Worm (Caenorhabditis elegans) whole organism, young adult: ENCODE results near the gene T26G10.3.
"Not testable (repeated sequence)": the region's sequence is repeated elsewhere in the genome, so short reads cannot be mapped to it uniquely, and the experiment has no call there.

Experiments
- C06A6.2 ChIP-seq: fragments of 200-800 bp; sonication (Bioruptor generic); conservative IDR thresholded peaks from 2 replicates; pipeline ENCODE4 v1.3.6; 2022; ENCODE audit warnings: missing genetic modification characterization, missing compliant biosample characterization
- F33H1.4 ChIP-seq: fragments of 200-800 bp; sonication (Bioruptor generic); IDR thresholded peaks from 2 replicates; pipeline ENCODE4 v1.3.6; 2022; ENCODE audit warnings: missing genetic modification reagents, missing genetic modification characterization, missing compliant biosample characterization
- F55B11.4 ChIP-seq: sonication (generic microtip); optimal IDR thresholded peaks from 2 replicates; lab custom pipeline; 2016; ENCODE audit warnings: missing compliant biosample characterization, missing genetic modification characterization, borderline replicate concordance; ENCODE audit not compliant: insufficient read depth
- T26A5.8 ChIP-seq: sonication (generic microtip); optimal IDR thresholded peaks from 2 replicates; lab custom pipeline; 2016; ENCODE audit warnings: missing genetic modification characterization, missing compliant biosample characterization
- Y95B8A.8 ChIP-seq: fragments of 200-800 bp; sonication (Bioruptor generic); IDR thresholded peaks from 2 replicates; pipeline ENCODE4 v1.3.6; 2022; ENCODE audit warnings: missing genetic modification reagents, missing genetic modification characterization, missing compliant biosample characterization
- bed-1 ChIP-seq: fragments of 200-800 bp; sonication (Bioruptor generic); IDR thresholded peaks from 2 replicates; pipeline ENCODE4 v1.3.6; 2022; ENCODE audit warnings: missing genetic modification reagents, missing genetic modification characterization, missing compliant biosample characterization
- cebp-1 ChIP-seq, 2 experiments: fragments of 200-800 bp in 1 of 2; sonication (Bioruptor generic) in 1 of 2; sonication (generic microtip) in 1 of 2; IDR thresholded peaks in 1 of 2; optimal IDR thresholded peaks in 1 of 2; 2 replicates each; pipeline versions ENCODE4 v1.3.6 to Lab custom; 2017 to 2022; ENCODE audit warnings: missing compliant biosample characterization in 2 of 2, missing genetic modification characterization in 2 of 2, mild to moderate bottlenecking in 1 of 2, missing genetic modification reagents in 1 of 2, moderate library complexity in 1 of 2
- cebp-2 ChIP-seq: fragments of 200-800 bp; sonication (Bioruptor generic); IDR thresholded peaks from 2 replicates; pipeline ENCODE4 v1.3.6; 2022; ENCODE audit warnings: missing genetic modification characterization, missing compliant biosample characterization
- ceh-91 ChIP-seq: fragments of 200-800 bp; sonication (Bioruptor generic); IDR thresholded peaks from 2 replicates; pipeline ENCODE4 v1.3.6; 2022; ENCODE audit warnings: missing genetic modification reagents, missing genetic modification characterization, missing compliant biosample characterization
- hmg-1.2 ChIP-seq: fragments of 200-800 bp; sonication (Bioruptor generic); IDR thresholded peaks from 2 replicates; pipeline ENCODE4 v1.3.6; 2022; ENCODE audit warnings: missing genetic modification reagents, missing genetic modification characterization, missing compliant biosample characterization
- hmg-20 ChIP-seq: fragments of 200-800 bp; sonication (Bioruptor generic); IDR thresholded peaks from 2 replicates; pipeline ENCODE4 v1.3.6; 2022; ENCODE audit warnings: missing genetic modification reagents, missing genetic modification characterization, missing compliant biosample characterization
- mes-4 ChIP-seq: sonication (generic microtip); optimal IDR thresholded peaks from 2 replicates; lab custom pipeline; 2016; ENCODE audit warnings: missing genotype, missing genetic modification characterization, missing compliant biosample characterization
- mxl-1 ChIP-seq: sonication (generic microtip); optimal IDR thresholded peaks from 2 replicates; lab custom pipeline; 2016; ENCODE audit warnings: missing genetic modification characterization, missing compliant biosample characterization
- nhr-120 ChIP-seq: fragments of 200-800 bp; sonication (Bioruptor generic); IDR thresholded peaks from 2 replicates; pipeline ENCODE4 v1.3.6; 2022; ENCODE audit warnings: missing genetic modification characterization, missing compliant biosample characterization
- nhr-179 ChIP-seq: sonication (generic microtip); optimal IDR thresholded peaks from 2 replicates; lab custom pipeline; 2016; ENCODE audit warnings: mild to moderate bottlenecking, missing genetic modification characterization, missing compliant biosample characterization
- pbrm-1 ChIP-seq: fragments of 200-800 bp; sonication (Bioruptor generic); IDR thresholded peaks from 2 replicates; pipeline ENCODE4 v1.3.6; 2022; ENCODE audit warnings: missing genetic modification reagents, missing genetic modification characterization, missing compliant biosample characterization
- rcor-1 ChIP-seq: fragments of 200-800 bp; sonication (Bioruptor generic); IDR thresholded peaks from 2 replicates; pipeline ENCODE4 v1.3.6; 2022; ENCODE audit warnings: missing genetic modification reagents, missing genetic modification characterization, missing compliant biosample characterization
- rec-8 ChIP-seq, 2 experiments: sonication (generic microtip); optimal IDR thresholded peaks; 2 replicates each; lab custom pipeline; 2016; ENCODE audit warnings: mild to moderate bottlenecking in 2 of 2, missing genetic modification characterization in 2 of 2, missing genetic modification reagents in 2 of 2, missing genotype in 2 of 2, missing biosample characterization in 1 of 2, missing compliant biosample characterization in 1 of 2, moderate library complexity in 1 of 2
- rpc-1 ChIP-seq, 2 experiments: fragments of 150-350 bp in 1 of 2; sonication (generic microtip) in 1 of 2; optimal IDR thresholded peaks; 2 replicates each; lab custom pipeline; 2014 to 2018; ENCODE audit warnings: missing biosample characterization in 1 of 2, missing genetic modification characterization in 1 of 2, missing genetic modification reagents in 1 of 2, missing genotype in 1 of 2
- snpc-1.1 ChIP-seq: sonication (generic microtip); optimal IDR thresholded peaks from 2 replicates; lab custom pipeline; 2017; ENCODE audit warnings: missing genetic modification characterization, mild to moderate bottlenecking, missing compliant biosample characterization, antibody characterized with exemption, moderate library complexity, missing genotype, missing genetic modification reagents; ENCODE audit not compliant: insufficient read depth
- snpc-4 ChIP-seq, 5 experiments: fragments of 150-350 bp in 1 of 5; sonication (generic microtip) in 4 of 5; optimal IDR thresholded peaks; 2 replicates each; lab custom pipeline; 2014 to 2018; ENCODE audit warnings: missing genetic modification characterization in 5 of 5, missing biosample characterization in 3 of 5, antibody characterized with exemption in 2 of 5, mild to moderate bottlenecking in 2 of 5, missing compliant biosample characterization in 2 of 5, missing genotype in 2 of 5, moderate library complexity in 2 of 5, missing genetic modification reagents in 1 of 5
- tbp1 ChIP-seq: fragments of 200-800 bp; sonication (Bioruptor generic); optimal IDR thresholded peaks from 2 replicates; lab custom pipeline; 2018; ENCODE audit warnings: mild to moderate bottlenecking, missing genetic modification characterization, missing compliant biosample characterization
- tlf-1 ChIP-seq: fragments of 200-800 bp; sonication (Bioruptor generic); optimal IDR thresholded peaks from 2 replicates; lab custom pipeline; 2018; ENCODE audit warnings: mild to moderate bottlenecking, missing genetic modification characterization, missing compliant biosample characterization
- unc-130 ChIP-seq: sonication (generic microtip); optimal IDR thresholded peaks from 2 replicates; lab custom pipeline; 2016; ENCODE audit warnings: missing genetic modification reagents, missing genetic modification characterization, missing compliant biosample characterization
- ztf-22 ChIP-seq: fragments of 200-800 bp; sonication (Bioruptor generic); optimal IDR thresholded peaks from 2 replicates; lab custom pipeline; 2018; ENCODE audit warnings: mild to moderate bottlenecking, missing genetic modification characterization, moderate library complexity, missing compliant biosample characterization

Gene T26G10.3

DNA sequence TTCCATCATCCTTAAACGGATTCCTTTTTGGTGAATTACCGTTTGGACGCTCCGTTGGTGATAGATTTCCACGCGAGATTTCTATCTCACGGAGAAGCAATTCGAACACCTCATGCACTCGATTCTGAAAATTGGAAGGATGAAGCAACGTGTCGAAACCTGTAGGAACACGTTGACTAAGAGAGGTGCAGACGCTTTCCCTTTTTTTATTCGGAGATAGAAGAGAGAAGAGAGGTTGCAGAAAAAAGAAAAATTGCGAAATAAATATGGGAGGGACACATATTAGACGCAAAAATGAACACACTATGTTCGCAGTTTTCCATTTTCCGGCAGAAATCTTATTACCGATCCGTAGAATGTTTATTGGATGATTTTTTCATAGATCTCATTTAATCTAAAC, 41.5 kb upstream of the T26G10.3 start:
- TF ChIP-seq cebp-1 (GFP tag; IDR thresholded peaks at IDR 0.05; lab: Robert Waterston, UW) = peak; percentile 50; the same call in 1 of the 2 replicates
- TF ChIP-seq cebp-1 (tag; optimal IDR thresholded peaks at IDR 0.05; lab: Kevin White, UChicago) = peak; percentile 91
- TF ChIP-seq T26A5.8 (tag; lab: Kevin White, UChicago) = no peak
- TF ChIP-seq pbrm-1 (GFP tag; lab: Robert Waterston, UW) = no peak
- TF ChIP-seq rcor-1 (GFP tag; lab: Robert Waterston, UW) = no peak
- TF ChIP-seq, all 124 proteins: peak for 1

DNA sequence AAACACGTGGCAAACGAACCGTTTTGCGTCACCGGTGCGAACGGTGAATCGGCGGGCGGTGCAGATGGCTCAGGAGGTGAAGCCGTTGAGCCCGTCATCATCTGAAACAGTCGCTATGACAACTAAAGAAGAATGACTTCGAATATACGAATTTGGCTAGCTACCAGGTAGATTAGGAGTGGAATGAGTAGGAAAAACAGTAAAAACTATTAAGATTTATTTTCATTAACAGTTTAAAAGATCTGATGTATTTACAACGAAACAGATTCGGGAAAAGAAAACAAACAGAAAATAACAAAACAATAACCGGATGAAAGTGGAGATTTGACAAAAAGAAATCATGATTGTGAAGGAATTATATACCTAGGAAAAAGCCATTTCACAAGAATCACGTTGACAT, 40.7 kb upstream of the T26G10.3 start, which contains the start of gene F54C8.7:
Gene F54C8.7, minus strand, starts transcription at position 101 of the 400 bp plus-strand sequence.
- no peak for TF ChIP-seq nhr-179 (tag; lab: Kevin White, UChicago)
- TF ChIP-seq hmg-20 (GFP tag; lab: Robert Waterston, UW) = no peak
- TF ChIP-seq ztf-22 (GFP tag; lab: Kevin White, UChicago) = no peak
- 0 out of 2 replicates have a peak, but pooled peaks have one; percentile 11 for TF ChIP-seq Y95B8A.8

DNA sequence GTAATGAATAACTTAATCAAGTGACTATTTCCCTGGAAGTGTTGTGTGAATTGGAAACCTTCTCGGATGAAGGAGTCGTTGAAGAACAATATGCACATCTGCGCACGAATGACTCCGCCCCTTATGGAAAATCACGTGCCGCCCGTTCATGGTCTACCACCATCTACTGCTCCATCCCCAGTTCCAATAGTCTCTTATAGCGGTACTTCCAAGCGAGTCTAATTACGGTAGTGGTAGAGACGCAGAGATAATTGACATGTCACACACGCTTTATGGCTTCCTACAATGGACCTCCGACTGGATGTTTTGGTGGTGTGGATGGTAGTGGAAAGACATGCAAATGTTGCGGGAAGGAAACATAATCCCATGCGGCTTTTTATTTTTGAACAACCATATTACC, 37.7 kb upstream of the T26G10.3 start:
- no peak for TF ChIP-seq nhr-120 (GFP tag; lab: Robert Waterston, UW)
- TF ChIP-seq unc-130 (GFP tag; lab: Kevin White, UChicago) = no peak
- no peak for TF ChIP-seq Y95B8A.8
- no peak for TF ChIP-seq tlf-1 (GFP tag; lab: Kevin White, UChicago)
- no peak for TF ChIP-seq F33H1.4 (GFP tag; lab: Robert Waterston, UW)
- TF ChIP-seq ceh-91 (GFP tag; lab: Robert Waterston, UW) = no peak
- no peak for TF ChIP-seq rec-8 (tag; optimal IDR thresholded peaks at IDR 0.05; lab: Kevin White, UChicago)
- no peak for TF ChIP-seq C06A6.2
- TF ChIP-seq cebp-2 (GFP tag; lab: Robert Waterston, UW) = no peak

DNA sequence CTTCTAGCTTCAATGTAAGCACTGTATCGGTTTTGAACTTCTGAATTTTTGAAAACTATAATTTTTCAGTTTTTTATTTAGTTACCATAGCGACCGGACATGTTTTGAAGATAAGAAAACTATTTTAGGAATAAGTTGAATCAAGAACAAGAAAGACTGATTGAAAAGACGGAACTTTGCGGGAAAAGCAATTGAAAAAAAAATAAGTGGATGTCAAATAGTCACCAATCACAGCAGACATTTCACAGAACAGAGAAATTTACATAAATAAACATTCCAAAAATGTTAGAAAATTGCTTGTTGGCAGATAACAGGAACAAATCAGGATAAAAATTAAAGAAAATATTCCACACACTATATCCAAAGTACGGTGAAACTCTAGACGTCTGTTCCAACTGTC, 36.6 kb upstream of the T26G10.3 start, which contains the start of gene F54C8.6:
Gene F54C8.6, minus strand, starts transcription at position 101 of the 400 bp plus-strand sequence.
- TF ChIP-seq mxl-1 = no peak
- TF ChIP-seq F55B11.4 (tag; lab: Kevin White, UChicago) = no peak
- TF ChIP-seq mes-4 = no peak
- TF ChIP-seq bed-1 (GFP tag; lab: Robert Waterston, UW) = no peak
- no peak for TF ChIP-seq hmg-1.2 (GFP tag; lab: Robert Waterston, UW)

DNA sequence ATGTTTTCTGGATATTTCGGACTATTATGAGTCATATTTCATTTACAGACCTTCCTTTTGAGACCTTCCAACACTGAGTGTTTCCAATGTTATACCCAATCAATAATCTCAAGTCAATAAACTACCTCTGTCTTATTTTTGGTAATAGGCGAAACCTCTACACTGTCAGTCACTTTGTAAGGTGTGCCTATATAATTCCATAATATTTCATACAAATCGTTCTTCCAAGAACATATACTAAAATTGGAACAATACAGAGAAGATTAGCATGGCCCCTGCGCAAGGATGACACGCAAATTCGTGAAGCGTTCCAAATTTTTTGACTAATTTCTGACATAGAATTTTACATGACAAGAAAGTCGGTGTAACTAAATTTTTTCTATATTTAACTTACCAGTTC, 36.1 kb upstream of the T26G10.3 start:
- peak; percentile 76 for TF ChIP-seq snpc-1.1 (tag; lab: Kevin White, UChicago)
- peak; percentile 53 for TF ChIP-seq tbp1 (GFP tag; lab: Kevin White, UChicago)
- TF ChIP-seq snpc-4 (GFP tag; optimal IDR thresholded peaks at IDR 0.05; lab: Kevin White, UChicago) = not testable (repeated sequence)
- TF ChIP-seq snpc-4 (tag; optimal IDR thresholded peaks at IDR 0.05; lab: Kevin White, UChicago) = peak in 2 of 4 experiments; percentile 81 to 86
- TF ChIP-seq rpc-1 (optimal IDR thresholded peaks at IDR 0.05; lab: Kevin White, UChicago) = peak; percentile 32
- TF ChIP-seq rpc-1 (tag; optimal IDR thresholded peaks at IDR 0.05; lab: Kevin White, UChicago) = peak; percentile 64

DNA sequence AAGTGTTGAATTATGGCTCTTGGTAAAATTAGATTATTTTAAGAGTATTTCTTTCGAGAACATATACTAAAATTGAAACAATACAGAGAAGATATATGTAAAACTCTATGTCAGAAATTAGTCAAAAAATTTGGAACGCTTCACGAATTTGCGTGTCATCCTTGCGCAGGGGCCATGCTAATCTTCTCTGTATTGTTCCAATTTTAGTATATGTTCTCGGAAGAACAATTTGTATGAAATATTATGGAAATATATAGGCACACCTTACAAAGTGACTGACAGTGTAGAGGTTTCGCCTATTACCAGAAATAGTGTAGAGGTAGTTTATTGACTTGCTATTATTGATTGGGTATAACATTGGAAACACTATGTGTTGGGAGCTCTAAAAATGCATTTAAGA, 34.4 kb upstream of the T26G10.3 start:
- peak; percentile 23 for TF ChIP-seq rpc-1 (optimal IDR thresholded peaks at IDR 0.05; lab: Kevin White, UChicago)
- peak; percentile 61 for TF ChIP-seq rpc-1 (tag; optimal IDR thresholded peaks at IDR 0.05; lab: Kevin White, UChicago)
- peak; percentile 33 for TF ChIP-seq tbp1 (GFP tag; lab: Kevin White, UChicago)
- TF ChIP-seq snpc-4 (GFP tag; optimal IDR thresholded peaks at IDR 0.05; lab: Kevin White, UChicago) = not testable (repeated sequence)
- peak in 2 of 4 experiments; percentile 82 to 88 for TF ChIP-seq snpc-4 (tag; optimal IDR thresholded peaks at IDR 0.05; lab: Kevin White, UChicago)
